Fruit fly (Drosophila melanogaster): ENCODE data around the gene CG43246.

dm6 chr3L:14533110-14533509, 3.3 kb upstream of the CG43246 start:
- TF ChIP-seq br (GFP tag; optimal IDR thresholded peaks at IDR 0.05) (no peak), sv (GFP tag; optimal IDR thresholded peaks at IDR 0.05) (no peak), Hr83 (GFP tag; optimal IDR thresholded peaks at IDR 0.05; ENCODE audit: poor library complexity, severe bottlenecking) (no peak), dsf (GFP tag; optimal IDR thresholded peaks at IDR 0.05; ENCODE audit: borderline replicate concordance) (no peak), OdsH (GFP tag; optimal IDR thresholded peaks at IDR 0.05) (no peak), rgr (GFP tag; optimal IDR thresholded peaks at IDR 0.05) (no peak), usp (GFP tag; optimal IDR thresholded peaks at IDR 0.05) (no peak), psq (GFP tag; optimal IDR thresholded peaks at IDR 0.05) (no peak), fru (GFP tag; optimal IDR thresholded peaks at IDR 0.05) (no peak), h (GFP tag; optimal IDR thresholded peaks at IDR 0.05) (no peak), Sp1 (GFP tag; optimal IDR thresholded peaks at IDR 0.05) (no peak), ey (GFP tag; optimal IDR thresholded peaks at IDR 0.05) (no peak), HLH106 (tag; optimal IDR thresholded peaks at IDR 0.05) (no peak)

Measured in whole organism, wandering third instar larva.